Worm (Caenorhabditis elegans) whole organism, L3 larva: ENCODE results near the gene R11D1.13.

Experiments used
- R02D3.7 ChIP-seq: fragments of 150-350 bp; optimal IDR thresholded peaks from 2 replicates; lab custom pipeline; 2014; ENCODE audit warnings: missing biosample characterization, missing genetic modification characterization
- ZK546.5 ChIP-seq: sonication (generic microtip); optimal IDR thresholded peaks from 2 replicates; lab custom pipeline; 2017; ENCODE audit warnings: missing biosample characterization, missing genetic modification characterization
- aly-2 ChIP-seq: fragments of 150-350 bp; optimal IDR thresholded peaks from 2 replicates; lab custom pipeline; 2014; ENCODE audit warnings: missing biosample characterization, missing genetic modification characterization
- ama-1 ChIP-seq: fragments of 150-350 bp; optimal IDR thresholded peaks from 2 replicates; lab custom pipeline; 2018
- ceh-82 ChIP-seq: fragments of 150-350 bp; optimal IDR thresholded peaks from 2 replicates; lab custom pipeline; 2014; ENCODE audit warnings: missing biosample characterization, missing genetic modification characterization
- egl-27 ChIP-seq: sonication (generic microtip); optimal IDR thresholded peaks from 4 replicates; lab custom pipeline; 2017; ENCODE audit warnings: missing biosample characterization, missing genetic modification reagents, missing genetic modification characterization
- elt-1 ChIP-seq: fragments of 150-350 bp; optimal IDR thresholded peaks from 2 replicates; lab custom pipeline; 2014; ENCODE audit warnings: missing biosample characterization, missing genetic modification characterization
- elt-2 ChIP-seq: sonication (generic microtip); optimal IDR thresholded peaks from 2 replicates; lab custom pipeline; 2016; ENCODE audit warnings: missing genetic modification reagents, mild to moderate bottlenecking, missing genetic modification characterization, missing compliant biosample characterization
- eor-1 ChIP-seq, 2 experiments: fragments of 150-350 bp; optimal IDR thresholded peaks; 2 replicates each; lab custom pipeline; 2014 to 2018; ENCODE audit warnings: missing biosample characterization in 2 of 2, missing genetic modification characterization in 2 of 2
- fkh-2 ChIP-seq: fragments of 150-350 bp; optimal IDR thresholded peaks from 2 replicates; lab custom pipeline; 2014; ENCODE audit warnings: missing biosample characterization, missing genetic modification reagents, missing genetic modification characterization
- fos-1 ChIP-seq: fragments of 150-350 bp; optimal IDR thresholded peaks from 2 replicates; lab custom pipeline; 2014; ENCODE audit warnings: missing biosample characterization, missing genetic modification characterization
- hmg-11 ChIP-seq: sonication (generic microtip); optimal IDR thresholded peaks from 2 replicates; lab custom pipeline; 2016; ENCODE audit warnings: missing genetic modification characterization, missing compliant biosample characterization
- jun-1 ChIP-seq: fragments of 150-350 bp; optimal IDR thresholded peaks from 2 replicates; lab custom pipeline; 2014; ENCODE audit warnings: missing biosample characterization, missing genetic modification reagents, missing genetic modification characterization
- lin-15B ChIP-seq: fragments of 150-350 bp; optimal IDR thresholded peaks from 2 replicates; lab custom pipeline; 2014; ENCODE audit warnings: missing biosample characterization, missing genetic modification characterization
- lin-39 ChIP-seq: fragments of 150-350 bp; optimal IDR thresholded peaks from 2 replicates; lab custom pipeline; 2018; ENCODE audit warnings: missing biosample characterization, missing genetic modification reagents, missing genetic modification characterization
- mml-1 ChIP-seq: fragments of 150-350 bp; sonication (generic microtip); optimal IDR thresholded peaks from 3 replicates; lab custom pipeline; 2014; ENCODE audit warnings: missing biosample characterization, missing genetic modification characterization
- nfya-1 ChIP-seq: sonication (generic microtip); optimal IDR thresholded peaks from 2 replicates; lab custom pipeline; 2017; ENCODE audit warnings: missing genetic modification characterization, mild to moderate bottlenecking, missing compliant biosample characterization, antibody characterized with exemption, moderate library complexity; ENCODE audit not compliant: insufficient read depth
- nhr-11 ChIP-seq: fragments of 150-350 bp; optimal IDR thresholded peaks from 2 replicates; lab custom pipeline; 2014; ENCODE audit warnings: missing biosample characterization, missing genetic modification characterization
- nhr-12 ChIP-seq: fragments of 150-350 bp; optimal IDR thresholded peaks from 2 replicates; lab custom pipeline; 2014; ENCODE audit warnings: missing biosample characterization, missing genetic modification characterization
- nhr-23 ChIP-seq: fragments of 150-350 bp; optimal IDR thresholded peaks from 2 replicates; lab custom pipeline; 2014; ENCODE audit warnings: missing biosample characterization, missing genetic modification reagents, missing genetic modification characterization
- nhr-237 ChIP-seq: fragments of 150-350 bp; optimal IDR thresholded peaks from 2 replicates; lab custom pipeline; 2014; ENCODE audit warnings: missing biosample characterization, missing genetic modification characterization
- nhr-25 ChIP-seq: sonication (generic microtip); optimal IDR thresholded peaks from 2 replicates; lab custom pipeline; 2017; ENCODE audit warnings: missing biosample characterization, missing genetic modification characterization
- nhr-67 ChIP-seq: fragments of 150-350 bp; optimal IDR thresholded peaks from 2 replicates; lab custom pipeline; 2014; ENCODE audit warnings: missing biosample characterization, missing genetic modification characterization
- nhr-76 ChIP-seq: fragments of 150-350 bp; sonication (generic microtip); optimal IDR thresholded peaks from 5 replicates; lab custom pipeline; 2014; ENCODE audit warnings: missing biosample characterization, missing genetic modification characterization
- nhr-77 ChIP-seq: fragments of 150-350 bp; optimal IDR thresholded peaks from 2 replicates; lab custom pipeline; 2014; ENCODE audit warnings: missing biosample characterization, missing genetic modification characterization
- pha-4 ChIP-seq: fragments of 150-350 bp; optimal IDR thresholded peaks from 2 replicates; lab custom pipeline; 2014; ENCODE audit warnings: missing biosample characterization, missing genetic modification reagents, missing genetic modification characterization
- pqm-1 ChIP-seq: fragments of 150-350 bp; optimal IDR thresholded peaks from 2 replicates; lab custom pipeline; 2017; ENCODE audit warnings: missing biosample characterization, missing genetic modification characterization, inconsistent platforms
- skn-1 ChIP-seq: fragments of 150-350 bp; optimal IDR thresholded peaks from 2 replicates; lab custom pipeline; 2014; ENCODE audit warnings: missing biosample characterization, missing genetic modification characterization
- snpc-4 ChIP-seq: fragments of 150-350 bp; optimal IDR thresholded peaks from 2 replicates; lab custom pipeline; 2014; ENCODE audit warnings: missing biosample characterization, missing genetic modification characterization
- tbx-2 ChIP-seq: sonication (generic microtip); optimal IDR thresholded peaks from 2 replicates; lab custom pipeline; 2016; ENCODE audit warnings: mild to moderate bottlenecking, missing genetic modification characterization, missing compliant biosample characterization
- unc-39 ChIP-seq: sonication (generic microtip); optimal IDR thresholded peaks from 4 replicates; lab custom pipeline; 2017; ENCODE audit warnings: missing biosample characterization, missing genetic modification characterization
- zag-1 ChIP-seq: fragments of 150-350 bp; optimal IDR thresholded peaks from 2 replicates; lab custom pipeline; 2014; ENCODE audit warnings: missing biosample characterization, missing genetic modification characterization
- ztf-11 ChIP-seq: fragments of 150-350 bp; optimal IDR thresholded peaks from 2 replicates; lab custom pipeline; 2014; ENCODE audit warnings: missing biosample characterization, missing genetic modification characterization
- ztf-4 ChIP-seq: fragments of 150-350 bp; optimal IDR thresholded peaks from 2 replicates; lab custom pipeline; 2014; ENCODE audit warnings: missing biosample characterization, missing genetic modification characterization

The R11D1.13 gene

ce11 chrV:12760913-12761312 is 34.0 kb downstream of the R11D1.13 start, which contains the start of gene F18E2.15:
TSS of gene F18E2.15 (minus strand) at chrV:12761013.
- TF ChIP-seq unc-39 (tag; lab: Kevin White, UChicago) (no peak), elt-1 (tag; lab: Kevin White, UChicago) (no peak), egl-27 (no peak), nhr-76 (no peak), ztf-11 (no peak), pqm-1 (tag; lab: Kevin White, UChicago) (no peak), tbx-2 (no peak), nhr-77 (tag; lab: Kevin White, UChicago) (no peak), mml-1 (tag; lab: Kevin White, UChicago) (no peak), lin-39 (no peak), jun-1 (no peak), nhr-237 (tag; lab: Kevin White, UChicago) (no peak), ama-1 (lab: Kevin White, UChicago) (no peak), lin-15B (no peak), ceh-82 (tag; lab: Kevin White, UChicago) (no peak), nhr-25 (tag; lab: Kevin White, UChicago) (no peak), aly-2 (tag; lab: Kevin White, UChicago) (no peak), nhr-11 (tag; lab: Kevin White, UChicago) (no peak), fos-1 (no peak), eor-1 (tag; optimal IDR thresholded peaks at IDR 0.05; lab: Kevin White, UChicago) (no peak)

- TF ChIP-seq nfya-1 (tag; lab: Kevin White, UChicago) (peak; percentile 78), nhr-11 (tag; lab: Kevin White, UChicago) (no peak), lin-15B (peak; percentile 22), ZK546.5 (tag; lab: Kevin White, UChicago) (no peak), eor-1 (tag; optimal IDR thresholded peaks at IDR 0.05; lab: Kevin White, UChicago) (no peak), pha-4 (tag; lab: Kevin White, UChicago) (peak; percentile 80), pqm-1 (tag; lab: Kevin White, UChicago) (peak; percentile 2), nhr-67 (tag; lab: Kevin White, UChicago) (no peak)
Measured at ce11 chrV:12763291-12763995, 36.5 kb downstream of the R11D1.13 start, which contains the start of the genes abcf-1 and scc-3. TSS of gene abcf-1 (minus strand) at chrV:12763375. TSS of gene scc-3 (plus strand) at chrV:12763945.

ce11 chrV:12768946-12769345 is 42.0 kb downstream of the R11D1.13 start, which contains the start of gene srt-43:
TSS of gene srt-43 (plus strand) at chrV:12769246.
- TF ChIP-seq nhr-12 (no peak), zag-1 (tag; lab: Kevin White, UChicago) (no peak), unc-39 (tag; lab: Kevin White, UChicago) (no peak), lin-39 (no peak), elt-2 (tag; lab: Kevin White, UChicago) (no peak), elt-1 (tag; lab: Kevin White, UChicago) (no peak), ceh-82 (tag; lab: Kevin White, UChicago) (no peak), nhr-237 (tag; lab: Kevin White, UChicago) (no peak)

- TF ChIP-seq fos-1 (no peak), nhr-23 (tag; lab: Kevin White, UChicago) (no peak), ztf-4 (tag; lab: Kevin White, UChicago) (no peak), fkh-2 (tag; lab: Kevin White, UChicago) (no peak), skn-1 (tag; lab: Kevin White, UChicago) (no peak), ZK546.5 (tag; lab: Kevin White, UChicago) (no peak), elt-1 (tag; lab: Kevin White, UChicago) (no peak), nhr-77 (tag; lab: Kevin White, UChicago) (no peak), nhr-12 (no peak), zag-1 (tag; lab: Kevin White, UChicago) (no peak), nfya-1 (tag; lab: Kevin White, UChicago) (no peak), ama-1 (lab: Kevin White, UChicago) (no peak), nhr-11 (tag; lab: Kevin White, UChicago) (no peak), nhr-67 (tag; lab: Kevin White, UChicago) (no peak), lin-39 (no peak), pha-4 (tag; lab: Kevin White, UChicago) (no peak), R02D3.7 (tag; lab: Kevin White, UChicago) (no peak), hmg-11 (tag; lab: Kevin White, UChicago) (no peak), snpc-4 (tag; lab: Kevin White, UChicago) (no peak)
Measured at ce11 chrV:12773222-12773621, 46.3 kb downstream of the R11D1.13 start, which contains the start of gene ZC455.1. TSS of gene ZC455.1 (plus strand) at chrV:12773522.
